Worm (Caenorhabditis elegans): ENCODE data around the gene cnnm-2.

Gene cnnm-2

DNA sequence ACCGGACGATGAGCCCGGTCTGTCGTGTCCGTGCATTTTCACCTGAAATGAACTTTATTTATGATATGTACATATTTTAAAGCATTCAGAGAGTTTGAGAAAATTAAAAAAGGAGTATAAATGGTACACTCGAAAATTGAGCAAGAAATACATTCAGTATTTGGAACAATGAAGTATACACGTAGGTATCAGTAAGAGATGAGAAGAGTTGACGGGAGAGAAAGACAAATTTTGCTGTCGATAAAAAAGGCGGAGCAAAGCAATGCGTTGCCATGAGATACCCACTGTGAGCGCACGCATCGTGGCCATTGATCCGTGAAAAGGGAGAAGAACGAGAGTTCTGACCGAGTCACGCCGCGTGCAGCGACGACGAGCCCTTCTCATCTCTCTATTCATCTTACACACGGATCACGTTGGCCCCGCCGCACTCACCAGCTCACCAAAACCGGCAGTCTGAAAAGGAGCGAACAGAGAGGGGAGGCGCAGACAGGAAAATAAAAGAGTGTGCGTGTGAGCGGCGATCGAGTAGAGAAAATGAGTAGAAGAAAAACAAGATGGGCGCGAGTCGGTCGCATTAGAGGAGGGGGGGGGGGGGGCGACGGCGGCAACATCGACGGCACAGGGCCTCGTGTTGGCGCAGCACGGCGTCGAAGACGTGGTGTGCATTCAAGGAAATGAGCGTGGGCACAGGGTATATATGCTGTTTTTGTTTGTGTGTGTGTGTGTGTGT lies 5.7 kb upstream of the cnnm-2 start, which contains the start of gene R04E5.8 (continued):
- TF ChIP-seq nhr-25 (tag; optimal IDR thresholded peaks at IDR 0.05; ENCODE audit: borderline replicate concordance, insufficient read depth) (no peak), F26F4.8 (GFP tag; conservative IDR thresholded peaks at IDR 0.05) (no peak), Y48G9A.11 (GFP tag; IDR thresholded peaks at IDR 0.05) (no peak), tra-1 (GFP tag; IDR thresholded peaks at IDR 0.05) (no peak), mxl-3 (GFP tag; optimal IDR thresholded peaks at IDR 0.05) (peak; percentile 72), madf-5 (GFP tag; IDR thresholded peaks at IDR 0.05) (no peak), spr-3 (GFP tag; optimal IDR thresholded peaks at IDR 0.05) (no peak), dmd-9 (GFP tag; IDR thresholded peaks at IDR 0.05) (no peak), nhr-111 (GFP tag; optimal IDR thresholded peaks at IDR 0.05) (no peak), hif-1 (tag; optimal IDR thresholded peaks at IDR 0.05) (peak in 1 of 2 experiments; percentile 48), mxl-2 (GFP tag; conservative IDR thresholded peaks at IDR 0.05) (no peak), daf-19 (GFP tag; conservative IDR thresholded peaks at IDR 0.05) (no peak), mdl-1 (tag; optimal IDR thresholded peaks at IDR 0.05) (peak in 1 of 2 experiments; percentile 78), ztf-11 (tag; optimal IDR thresholded peaks at IDR 0.05) (no peak), T20F7.1 (GFP tag; optimal IDR thresholded peaks at IDR 0.05) (no peak), lin-15B (tag; optimal IDR thresholded peaks at IDR 0.05) (no peak), vab-7 (GFP tag; IDR thresholded peaks at IDR 0.05) (no peak), saeg-2 (GFP tag; IDR thresholded peaks at IDR 0.05) (no peak), ZK546.5 (tag; optimal IDR thresholded peaks at IDR 0.05) (no peak), ces-1 (GFP tag; optimal IDR thresholded peaks at IDR 0.05) (no peak), madf-9 (GFP tag; conservative IDR thresholded peaks at IDR 0.05) (no peak), pha-4 (GFP tag; IDR thresholded peaks at IDR 0.05) (no peak), pha-4 (tag; optimal IDR thresholded peaks at IDR 0.05) (no peak), daf-8 (GFP tag; IDR thresholded peaks at IDR 0.05) (no peak), ceh-20 (GFP tag; IDR thresholded peaks at IDR 0.05) (0 out of 2 replicates have a peak, but pooled peaks have one; percentile 27), ctbp-1 (GFP tag; IDR thresholded peaks at IDR 0.05) (peak; percentile 77), nhr-41 (GFP tag; IDR thresholded peaks at IDR 0.05) (no peak), set-16 (GFP tag; IDR thresholded peaks at IDR 0.05) (peak; percentile 93), zag-1 (tag; optimal IDR thresholded peaks at IDR 0.05) (no peak), ceh-44 (GFP tag; IDR thresholded peaks at IDR 0.05) (0 out of 2 replicates have a peak, but pooled peaks have one; percentile 4), mep-1 (tag; optimal IDR thresholded peaks at IDR 0.05) (peak; percentile 51), ceh-28 (tag; optimal IDR thresholded peaks at IDR 0.05) (no peak), egl-43 (GFP tag; IDR thresholded peaks at IDR 0.05) (peak; percentile 77; the same call in 1 of the 2 replicates), fkh-10 (GFP tag; optimal IDR thresholded peaks at IDR 0.05) (no peak), sdz-12 (GFP tag; optimal IDR thresholded peaks at IDR 0.05) (no peak), lin-13 (GFP tag; optimal IDR thresholded peaks at IDR 0.05) (no peak), duxl-1 (tag; optimal IDR thresholded peaks at IDR 0.05; ENCODE audit: poor library complexity) (no peak), php-3 (GFP tag; IDR thresholded peaks at IDR 0.05) (0 out of 2 replicates have a peak, but pooled peaks have one; percentile 22), lin-1 (GFP tag; IDR thresholded peaks at IDR 0.05) (no peak), aha-1 (tag) (peak; percentile 39), tag-97 (GFP tag; IDR thresholded peaks at IDR 0.05) (no peak), daf-12 (tag; optimal IDR thresholded peaks at IDR 0.05) (no peak), nhr-77 (tag; optimal IDR thresholded peaks at IDR 0.05) (no peak), nhr-11 (tag; optimal IDR thresholded peaks at IDR 0.05) (peak; percentile 25), nhr-48 (tag; optimal IDR thresholded peaks at IDR 0.05) (no peak), ZK337.2 (GFP tag; IDR thresholded peaks at IDR 0.05) (no peak), spr-1 (tag; optimal IDR thresholded peaks at IDR 0.05) (no peak), snpc-4 (tag; optimal IDR thresholded peaks at IDR 0.05) (no peak), zfp-3 (GFP tag; conservative IDR thresholded peaks at IDR 0.05) (no peak), nhr-76 (tag; optimal IDR thresholded peaks at IDR 0.05) (no peak)

Measured in whole organism, L4 larva.